Fruit fly (Drosophila melanogaster) whole organism, embryonic: ENCODE measurements around the gene CG7497.

ENCODE experiments used
- Adf1 ChIP-seq: fragments of 200-800 bp; sonication (Bioruptor generic); IDR thresholded peaks from 2 replicates; pipeline ENCODE4 v1.3.6; 2022; ENCODE audit warnings: missing biosample characterization, missing genetic modification characterization
- BEAF-32 ChIP-seq: fragments of 200-800 bp; sonication (Bioruptor generic); optimal IDR thresholded peaks from 3 replicates; lab custom pipeline; 2017; ENCODE audit warnings: missing biosample characterization, missing genetic modification characterization, mild to moderate bottlenecking, moderate library complexity, missing genetic modification reagents
- CG10274 ChIP-seq: fragments of 200-800 bp; sonication (Bioruptor generic); optimal IDR thresholded peaks from 3 replicates; lab custom pipeline; 2017; ENCODE audit warnings: missing biosample characterization, mild to moderate bottlenecking, missing genetic modification characterization
- CG10431 ChIP-seq: fragments of 200-800 bp; sonication (Bioruptor generic); optimal IDR thresholded peaks from 3 replicates; lab custom pipeline; 2018; ENCODE audit warnings: missing biosample characterization, mild to moderate bottlenecking, missing genetic modification characterization
- CG12155 ChIP-seq: fragments of 200-800 bp; sonication (Bioruptor generic); optimal IDR thresholded peaks from 3 replicates; lab custom pipeline; 2016; ENCODE audit warnings: missing biosample characterization, missing genetic modification characterization
- CG13624 ChIP-seq: fragments of 200-800 bp; sonication (Bioruptor generic); optimal IDR thresholded peaks from 2 replicates; lab custom pipeline; 2016; ENCODE audit warnings: missing biosample characterization, missing genetic modification characterization
- CG14014 ChIP-seq: fragments of 200-800 bp; sonication (Bioruptor generic); IDR thresholded peaks from 2 replicates; pipeline ENCODE4 v1.3.6; 2022; ENCODE audit warnings: missing biosample characterization, missing genetic modification characterization
- CG14441 ChIP-seq: fragments of 200-800 bp; sonication (Bioruptor generic); IDR thresholded peaks from 2 replicates; pipeline ENCODE4 v1.3.6; 2022; ENCODE audit warnings: missing biosample characterization, missing genetic modification characterization
- CG17612 ChIP-seq: fragments of 200-800 bp; sonication (Bioruptor generic); IDR thresholded peaks from 2 replicates; pipeline ENCODE4 v1.3.6; 2022; ENCODE audit warnings: missing biosample characterization, missing genetic modification characterization
- CG18476 ChIP-seq: fragments of 200-800 bp; sonication (Bioruptor generic); optimal IDR thresholded peaks from 2 replicates; lab custom pipeline; 2016; ENCODE audit warnings: missing biosample characterization, mild to moderate bottlenecking, missing genetic modification characterization
- CG3065 ChIP-seq: fragments of 200-800 bp; sonication (Bioruptor generic); optimal IDR thresholded peaks from 2 replicates; lab custom pipeline; 2016; ENCODE audit warnings: missing biosample characterization, missing genetic modification characterization
- CG31388 ChIP-seq: fragments of 200-800 bp; sonication (Bioruptor generic); optimal IDR thresholded peaks from 2 replicates; lab custom pipeline; 2016; ENCODE audit warnings: missing biosample characterization, missing genetic modification characterization
- CG32532 ChIP-seq: fragments of 200-800 bp; sonication (Bioruptor generic); IDR thresholded peaks from 2 replicates; pipeline ENCODE4 v1.3.6; 2022; ENCODE audit warnings: missing biosample characterization, missing genetic modification characterization
- CG3407 ChIP-seq: fragments of 200-800 bp; sonication (Bioruptor generic); optimal IDR thresholded peaks from 2 replicates; lab custom pipeline; 2018; ENCODE audit warnings: missing biosample characterization, mild to moderate bottlenecking, missing genetic modification characterization
- CG34422 ChIP-seq: fragments of 200-800 bp; sonication (Bioruptor generic); IDR thresholded peaks from 3 replicates; pipeline ENCODE4 v1.3.6; 2022; ENCODE audit warnings: missing biosample characterization, missing genetic modification characterization
- CG5953 ChIP-seq: fragments of 200-800 bp; sonication (Bioruptor generic); IDR thresholded peaks from 2 replicates; pipeline ENCODE4 v1.3.6; 2022; ENCODE audit warnings: missing biosample characterization, missing genetic modification characterization
- CG9215 ChIP-seq: fragments of 200-800 bp; sonication (Bioruptor generic); IDR thresholded peaks from 2 replicates; pipeline ENCODE4 v1.3.6; 2022; ENCODE audit warnings: missing biosample characterization, missing genetic modification characterization
- CTCF ChIP-seq: fragments of 200-800 bp; sonication (Bioruptor generic); optimal IDR thresholded peaks from 2 replicates; lab custom pipeline; 2017; ENCODE audit warnings: missing biosample characterization, mild to moderate bottlenecking, missing genetic modification characterization, moderate library complexity
- Dad ChIP-seq: fragments of 200-800 bp; sonication (Bioruptor generic); optimal IDR thresholded peaks from 3 replicates; lab custom pipeline; 2016; ENCODE audit warnings: missing biosample characterization, missing genetic modification characterization
- Fer2 ChIP-seq: fragments of 200-800 bp; sonication (Bioruptor generic); optimal IDR thresholded peaks from 2 replicates; lab custom pipeline; 2018; ENCODE audit warnings: missing biosample characterization, mild to moderate bottlenecking, missing genetic modification characterization, moderate library complexity
- Fer3 ChIP-seq: fragments of 200-800 bp; sonication (Bioruptor generic); optimal IDR thresholded peaks from 2 replicates; lab custom pipeline; 2018; ENCODE audit warnings: missing biosample characterization, mild to moderate bottlenecking, missing genetic modification characterization, moderate library complexity
- Hey ChIP-seq: fragments of 200-800 bp; sonication (Bioruptor generic); optimal IDR thresholded peaks from 3 replicates; lab custom pipeline; 2018; ENCODE audit warnings: missing biosample characterization, mild to moderate bottlenecking, missing genetic modification characterization
- Kr ChIP-seq: fragments of 200-800 bp; sonication (Bioruptor generic); optimal IDR thresholded peaks from 2 replicates; lab custom pipeline; 2017; ENCODE audit warnings: missing biosample characterization, mild to moderate bottlenecking, missing genetic modification characterization
- Oaz ChIP-seq: fragments of 200-800 bp; sonication (Bioruptor generic); IDR thresholded peaks from 2 replicates; pipeline ENCODE4 v1.3.6; 2022; ENCODE audit warnings: missing biosample characterization, missing genetic modification characterization
- Rfx ChIP-seq: fragments of 200-800 bp; sonication (Bioruptor generic); IDR thresholded peaks from 2 replicates; pipeline ENCODE4 v1.3.6; 2022; ENCODE audit warnings: missing biosample characterization, missing genetic modification characterization
- Sox100B ChIP-seq: fragments of 200-800 bp; sonication (Bioruptor generic); optimal IDR thresholded peaks from 3 replicates; lab custom pipeline; 2018; ENCODE audit warnings: missing biosample characterization, mild to moderate bottlenecking, missing genetic modification characterization
- Spps ChIP-seq: fragments of 200-800 bp; sonication (Bioruptor generic); optimal IDR thresholded peaks from 2 replicates; lab custom pipeline; 2018; ENCODE audit warnings: missing biosample characterization, mild to moderate bottlenecking, missing genetic modification characterization
- Taf1 ChIP-seq: fragments of 200-800 bp; sonication (Bioruptor generic); IDR thresholded peaks from 2 replicates; pipeline ENCODE4 v1.3.6; 2022; ENCODE audit warnings: missing biosample characterization, missing genetic modification characterization
- aop ChIP-seq: fragments of 200-800 bp; sonication (Bioruptor generic); IDR thresholded peaks from 2 replicates; pipeline ENCODE4 v1.3.6; 2022; ENCODE audit warnings: missing biosample characterization, missing genetic modification characterization
- bigmax ChIP-seq: fragments of 200-800 bp; sonication (Bioruptor generic); optimal IDR thresholded peaks from 2 replicates; lab custom pipeline; 2018; ENCODE audit warnings: missing biosample characterization, mild to moderate bottlenecking, missing genetic modification characterization
- corto ChIP-seq: fragments of 200-800 bp; sonication (Bioruptor generic); optimal IDR thresholded peaks from 2 replicates; lab custom pipeline; 2016; ENCODE audit warnings: missing biosample characterization, mild to moderate bottlenecking, missing genetic modification characterization, moderate library complexity
- dpn ChIP-seq, 2 experiments: fragments of 200-800 bp; sonication (Bioruptor generic); optimal IDR thresholded peaks; 3 replicates each; lab custom pipeline; 2016; ENCODE audit warnings: missing biosample characterization in 2 of 2, missing genetic modification characterization in 2 of 2
- emc ChIP-seq: fragments of 200-800 bp; sonication (Bioruptor generic); optimal IDR thresholded peaks from 2 replicates; lab custom pipeline; 2016; ENCODE audit warnings: missing biosample characterization, missing genetic modification characterization
- exex ChIP-seq: fragments of 200-800 bp; sonication (Bioruptor generic); optimal IDR thresholded peaks from 4 replicates; lab custom pipeline; 2018; ENCODE audit warnings: missing biosample characterization, mild to moderate bottlenecking, missing genetic modification characterization, moderate library complexity
- fd96Cb ChIP-seq: fragments of 200-800 bp; sonication (Bioruptor generic); optimal IDR thresholded peaks from 2 replicates; lab custom pipeline; 2018; ENCODE audit warnings: missing biosample characterization, mild to moderate bottlenecking, missing genetic modification characterization, moderate library complexity
- gem ChIP-seq: fragments of 200-800 bp; sonication (Bioruptor generic); optimal IDR thresholded peaks from 2 replicates; lab custom pipeline; 2019; ENCODE audit warnings: missing biosample characterization, mild to moderate bottlenecking, missing genetic modification characterization, moderate library complexity
- hkb ChIP-seq, 2 experiments: fragments of 200-800 bp in 1 of 2; fragments of >200 bp in 1 of 2; sonication (Bioruptor generic) in 1 of 2; IDR thresholded peaks in 1 of 2; optimal IDR thresholded peaks in 1 of 2; 2 replicates each; pipeline versions ENCODE4 v1.3.6 to Lab custom; 2017 to 2022; ENCODE audit warnings: missing biosample characterization in 1 of 2, missing genetic modification characterization in 1 of 2
- ind ChIP-seq: fragments of 200-800 bp; sonication (Bioruptor generic); optimal IDR thresholded peaks from 3 replicates; lab custom pipeline; 2016; ENCODE audit warnings: missing biosample characterization, missing genetic modification characterization
- kay ChIP-seq: fragments of 200-800 bp; sonication (Bioruptor generic); optimal IDR thresholded peaks from 2 replicates; lab custom pipeline; 2016; ENCODE audit warnings: missing biosample characterization, missing genetic modification characterization
- klu ChIP-seq: fragments of 200-800 bp; sonication (Bioruptor generic); IDR thresholded peaks from 2 replicates; pipeline ENCODE4 v1.3.6; 2022; ENCODE audit warnings: missing biosample characterization, missing genetic modification characterization
- lilli ChIP-seq: fragments of 200-800 bp; sonication (Bioruptor generic); optimal IDR thresholded peaks from 3 replicates; lab custom pipeline; 2016; ENCODE audit warnings: missing biosample characterization, missing genetic modification characterization
- lola ChIP-seq, 3 experiments: fragments of >200 bp in 2 of 3; fragments of 200-800 bp in 1 of 3; sonication (Bioruptor generic) in 1 of 3; optimal IDR thresholded peaks; 2 replicates each; lab custom pipeline; 2017 to 2019; ENCODE audit warnings: missing biosample characterization in 3 of 3, missing genetic modification characterization in 3 of 3, mild to moderate bottlenecking in 1 of 3, moderate library complexity in 1 of 3
- maf-S ChIP-seq: fragments of 200-800 bp; sonication (Bioruptor generic); optimal IDR thresholded peaks from 2 replicates; lab custom pipeline; 2016; ENCODE audit warnings: missing biosample characterization, missing genetic modification characterization
- otp ChIP-seq: fragments of 200-800 bp; sonication (Bioruptor generic); IDR thresholded peaks from 3 replicates; pipeline ENCODE4, ENCODE4 v1.3.6; 2022; ENCODE audit warnings: missing biosample characterization, missing genetic modification characterization
- rib ChIP-seq: fragments of 200-800 bp; sonication (Bioruptor generic); IDR thresholded peaks from 2 replicates; pipeline ENCODE4 v1.3.6; 2022; ENCODE audit warnings: missing biosample characterization, missing genetic modification characterization
- slbo ChIP-seq: fragments of 200-800 bp; sonication (Bioruptor generic); IDR thresholded peaks from 2 replicates; pipeline ENCODE4 v1.3.6; 2022; ENCODE audit warnings: missing biosample characterization, missing genetic modification characterization
- tin ChIP-seq: fragments of 200-800 bp; sonication (Bioruptor generic); optimal IDR thresholded peaks from 3 replicates; lab custom pipeline; 2016; ENCODE audit warnings: missing biosample characterization, missing genetic modification characterization
- tup ChIP-seq: fragments of 200-800 bp; sonication (Bioruptor generic); optimal IDR thresholded peaks from 2 replicates; lab custom pipeline; 2016; ENCODE audit warnings: missing biosample characterization, mild to moderate bottlenecking, missing genetic modification characterization, moderate library complexity
- yki ChIP-seq: fragments of >200 bp; optimal IDR thresholded peaks from 3 replicates; lab custom pipeline; 2018
- zen2 ChIP-seq: fragments of 200-800 bp; sonication (Bioruptor generic); IDR thresholded peaks from 3 replicates; pipeline ENCODE4 v1.3.6; 2022; ENCODE audit warnings: missing biosample characterization, missing genetic modification characterization; ENCODE audit not compliant: partially characterized antibody

The CG7497 gene

dm6 chr3L:17651717-17652651, 18.7 kb downstream of the CG7497 start (continued):
- no peak for TF ChIP-seq Hey (tag; lab: Kevin White, UChicago)
- TF ChIP-seq Fer2 (tag; lab: Kevin White, UChicago) = no peak
- TF ChIP-seq zen2 (GFP tag; lab: Robert Waterston, UW) = no peak
- TF ChIP-seq Dad (GFP tag; lab: Kevin White, UChicago) = no peak
- no peak for TF ChIP-seq CG3065 (GFP tag; lab: Kevin White, UChicago)
- TF ChIP-seq CG17612 (GFP tag; lab: Robert Waterston, UW) = no peak
- TF ChIP-seq Adf1 (GFP tag; lab: Robert Waterston, UW) = no peak
- TF ChIP-seq fd96Cb (tag; lab: Kevin White, UChicago) = no peak
- TF ChIP-seq Oaz (GFP tag; lab: Robert Waterston, UW) = no peak
- no peak for TF ChIP-seq maf-S (GFP tag; lab: Kevin White, UChicago)
- 0 out of 2 replicates have a peak, but pooled peaks have one; percentile 46 for TF ChIP-seq rib
- no peak for TF ChIP-seq tin (GFP tag; lab: Kevin White, UChicago)
- TF ChIP-seq ind (GFP tag; lab: Kevin White, UChicago) = no peak
- peak; percentile 34 for TF ChIP-seq exex (tag; lab: Kevin White, UChicago)
- TF ChIP-seq hkb (optimal IDR thresholded peaks at IDR 0.05; lab: Kevin White, UChicago) = no peak
- 0 out of 2 replicates have a peak, but pooled peaks have one; percentile 45 for TF ChIP-seq hkb (GFP tag; IDR thresholded peaks at IDR 0.05; lab: Robert Waterston, UW)
- 0 out of 2 replicates have a peak, but pooled peaks have one; percentile 24 for TF ChIP-seq CG32532 (GFP tag; lab: Robert Waterston, UW)
- no peak for TF ChIP-seq klu
- no peak for TF ChIP-seq CG31388 (GFP tag; lab: Kevin White, UChicago)
- peak; percentile 13 for TF ChIP-seq lilli
- TF ChIP-seq CG3407 (GFP tag; lab: Kevin White, UChicago) = peak; percentile 13
- TF ChIP-seq slbo (GFP tag; lab: Robert Waterston, UW) = 0 out of 2 replicates have a peak, but pooled peaks have one; percentile 13
- TF ChIP-seq CG18476 (GFP tag; lab: Kevin White, UChicago) = peak; percentile 3
- no peak for TF ChIP-seq Kr (GFP tag; lab: Kevin White, UChicago)
- peak; percentile 34 for TF ChIP-seq Fer3
- TF ChIP-seq yki (lab: Kevin White, UChicago) = no peak
- TF ChIP-seq lola (GFP tag; optimal IDR thresholded peaks at IDR 0.05; lab: Kevin White, UChicago) = no peak
- no peak for TF ChIP-seq tup (GFP tag; lab: Kevin White, UChicago)
- TF ChIP-seq CG13624 = no peak
- TF ChIP-seq aop (GFP tag; lab: Robert Waterston, UW) = no peak
- TF ChIP-seq Spps (tag; lab: Kevin White, UChicago) = no peak
- TF ChIP-seq gem (tag; lab: Kevin White, UChicago) = peak; percentile 53
- no peak for TF ChIP-seq corto (GFP tag; lab: Kevin White, UChicago)
- no peak for TF ChIP-seq CG12155 (GFP tag; lab: Kevin White, UChicago)
- TF ChIP-seq otp (GFP tag; lab: Robert Waterston, UW) = no peak
- no peak for TF ChIP-seq emc (GFP tag; lab: Kevin White, UChicago)
- TF ChIP-seq bigmax = no peak
- no peak for TF ChIP-seq CG34422 (GFP tag; lab: Robert Waterston, UW)
- no peak for TF ChIP-seq CG14014 (GFP tag; lab: Robert Waterston, UW)
- no peak for TF ChIP-seq CG10274 (GFP tag; lab: Kevin White, UChicago)
- peak; percentile 25; the same call in 1 of the 2 replicates for TF ChIP-seq Rfx
- TF ChIP-seq dpn (GFP tag; optimal IDR thresholded peaks at IDR 0.05; lab: Kevin White, UChicago) = no peak
- TF ChIP-seq BEAF-32 (GFP tag; lab: Kevin White, UChicago) = no peak
- TF ChIP-seq kay (GFP tag; lab: Kevin White, UChicago) = no peak
- peak; percentile 38; the same call in 1 of the 2 replicates for TF ChIP-seq CG14441
- no peak for TF ChIP-seq CTCF (GFP tag; lab: Kevin White, UChicago)
- TF ChIP-seq CG10431 (GFP tag; lab: Kevin White, UChicago) = no peak
- TF ChIP-seq CG9215 (GFP tag; lab: Robert Waterston, UW) = no peak
- no peak for TF ChIP-seq Taf1 (GFP tag; lab: Robert Waterston, UW)
- no peak for TF ChIP-seq Sox100B (GFP tag; lab: Kevin White, UChicago)
- no peak for TF ChIP-seq CG5953 (GFP tag; lab: Robert Waterston, UW)
